Worm (Caenorhabditis elegans) whole organism, late embryonic: ENCODE data around the gene K02B2.6.

Experiments
- ama-1 ChIP-seq: fragments of 150-350 bp; optimal IDR thresholded peaks from 2 replicates; lab custom pipeline; 2014
- dve-1 ChIP-seq: sonication (generic microtip); optimal IDR thresholded peaks from 2 replicates; lab custom pipeline; 2017; ENCODE audit warnings: antibody characterized with exemption, mild to moderate bottlenecking, missing genetic modification characterization, missing compliant biosample characterization
- fkh-10 ChIP-seq: fragments of 150-350 bp; optimal IDR thresholded peaks from 2 replicates; lab custom pipeline; 2014; ENCODE audit warnings: missing biosample characterization, missing genetic modification reagents, missing genetic modification characterization
- nfya-1 ChIP-seq: sonication (generic microtip); optimal IDR thresholded peaks from 2 replicates; lab custom pipeline; 2017; ENCODE audit warnings: missing genetic modification characterization, mild to moderate bottlenecking, missing compliant biosample characterization, antibody characterized with exemption, moderate library complexity
- nhr-232 ChIP-seq: sonication (generic microtip); optimal IDR thresholded peaks from 2 replicates; lab custom pipeline; 2016; ENCODE audit warnings: missing genetic modification characterization, missing compliant biosample characterization
- pha-4 ChIP-seq: fragments of 150-350 bp; optimal IDR thresholded peaks from 2 replicates; lab custom pipeline; 2018; ENCODE audit warnings: missing biosample characterization, missing genetic modification reagents, missing genetic modification characterization
- tbx-2 ChIP-seq: sonication (generic microtip); optimal IDR thresholded peaks from 2 replicates; lab custom pipeline; 2016; ENCODE audit warnings: missing genetic modification characterization, missing compliant biosample characterization

ce11 chrIV:5928957-5929356, 33.1 kb downstream of the K02B2.6 start:
- TF ChIP-seq dve-1 (no peak), nhr-232 (tag; lab: Kevin White, UChicago) (no peak), fkh-10 (no peak), tbx-2 (tag; lab: Kevin White, UChicago) (no peak), nfya-1 (tag; lab: Kevin White, UChicago) (no peak), pha-4 (no peak), ama-1 (lab: Kevin White, UChicago) (no peak)
